Worm (Caenorhabditis elegans) whole organism, L3 larva: ENCODE results near the gene plpp-1.3.

ENCODE experiments used
- aly-2 ChIP-seq: fragments of 150-350 bp; optimal IDR thresholded peaks from 2 replicates; lab custom pipeline; 2014; ENCODE audit warnings: missing biosample characterization, missing genetic modification characterization
- ama-1 ChIP-seq: fragments of 150-350 bp; optimal IDR thresholded peaks from 2 replicates; lab custom pipeline; 2018
- elt-1 ChIP-seq: fragments of 150-350 bp; optimal IDR thresholded peaks from 2 replicates; lab custom pipeline; 2014; ENCODE audit warnings: missing biosample characterization, missing genetic modification characterization
- elt-3 ChIP-seq, 3 experiments: fragments of 150-350 bp in 1 of 3; sonication (generic microtip) in 2 of 3; optimal IDR thresholded peaks; 2 replicates in 2 of 3; 4 replicates in 1 of 3; lab custom pipeline; 2014 to 2017; ENCODE audit warnings: missing biosample characterization in 3 of 3, missing genetic modification characterization in 3 of 3
- eor-1 ChIP-seq, 2 experiments: fragments of 150-350 bp; optimal IDR thresholded peaks; 2 replicates each; lab custom pipeline; 2014 to 2018; ENCODE audit warnings: missing biosample characterization in 2 of 2, missing genetic modification characterization in 2 of 2
- mdl-1 ChIP-seq: fragments of 150-350 bp; optimal IDR thresholded peaks from 2 replicates; lab custom pipeline; 2014; ENCODE audit warnings: missing biosample characterization, missing genetic modification characterization
- nfya-1 ChIP-seq: sonication (generic microtip); optimal IDR thresholded peaks from 2 replicates; lab custom pipeline; 2017; ENCODE audit warnings: missing genetic modification characterization, mild to moderate bottlenecking, missing compliant biosample characterization, antibody characterized with exemption, moderate library complexity; ENCODE audit not compliant: insufficient read depth
- nhr-11 ChIP-seq: fragments of 150-350 bp; optimal IDR thresholded peaks from 2 replicates; lab custom pipeline; 2014; ENCODE audit warnings: missing biosample characterization, missing genetic modification characterization
- nhr-237 ChIP-seq: fragments of 150-350 bp; optimal IDR thresholded peaks from 2 replicates; lab custom pipeline; 2014; ENCODE audit warnings: missing biosample characterization, missing genetic modification characterization
- nhr-77 ChIP-seq: fragments of 150-350 bp; optimal IDR thresholded peaks from 2 replicates; lab custom pipeline; 2014; ENCODE audit warnings: missing biosample characterization, missing genetic modification characterization
- pqm-1 ChIP-seq: fragments of 150-350 bp; optimal IDR thresholded peaks from 2 replicates; lab custom pipeline; 2017; ENCODE audit warnings: missing biosample characterization, missing genetic modification characterization, inconsistent platforms
- ztf-4 ChIP-seq: fragments of 150-350 bp; optimal IDR thresholded peaks from 2 replicates; lab custom pipeline; 2014; ENCODE audit warnings: missing biosample characterization, missing genetic modification characterization

- TF ChIP-seq mdl-1 (tag; lab: Kevin White, UChicago) (no peak), nhr-237 (tag; lab: Kevin White, UChicago) (no peak), pqm-1 (tag; lab: Kevin White, UChicago) (no peak), ama-1 (lab: Kevin White, UChicago) (no peak), elt-3 (tag; optimal IDR thresholded peaks at IDR 0.05; lab: Kevin White, UChicago) (no peak), aly-2 (tag; lab: Kevin White, UChicago) (no peak), eor-1 (tag; optimal IDR thresholded peaks at IDR 0.05; lab: Kevin White, UChicago) (no peak), nhr-11 (tag; lab: Kevin White, UChicago) (no peak), nfya-1 (tag; lab: Kevin White, UChicago) (no peak), nhr-77 (tag; lab: Kevin White, UChicago) (no peak), ztf-4 (tag; lab: Kevin White, UChicago) (no peak), elt-1 (tag; lab: Kevin White, UChicago) (no peak)
Observed at ce11 chrX:10675952-10676351, 19.2 kb upstream of the plpp-1.3 start.
